Worm (Caenorhabditis elegans) whole organism, early embryonic: ENCODE results near the gene srw-12.

Source experiments
- ama-1 ChIP-seq: fragments of 150-350 bp; optimal IDR thresholded peaks from 2 replicates; lab custom pipeline; 2014
- ceh-13 ChIP-seq: fragments of 200-800 bp; sonication (Bioruptor generic); optimal IDR thresholded peaks from 2 replicates; lab custom pipeline; 2018; ENCODE audit warnings: mild to moderate bottlenecking, missing genetic modification characterization, missing compliant biosample characterization
- flt-1 ChIP-seq: fragments of 200-800 bp; sonication (Bioruptor generic); IDR thresholded peaks from 2 replicates; pipeline ENCODE4 v1.3.6; 2022; ENCODE audit warnings: missing genetic modification characterization, missing compliant biosample characterization
- scrt-1 ChIP-seq: fragments of 200-800 bp; sonication (Bioruptor generic); IDR thresholded peaks from 2 replicates; pipeline ENCODE4 v1.3.6; 2022; ENCODE audit warnings: missing genetic modification characterization, missing compliant biosample characterization
- tbx-37 ChIP-seq: fragments of 200-800 bp; sonication (Bioruptor generic); conservative IDR thresholded peaks from 2 replicates; pipeline ENCODE4 v1.3.6; 2022; ENCODE audit warnings: missing genetic modification reagents, missing genetic modification characterization, missing compliant biosample characterization

ce11 chrV:15268302-15268701 is 29.9 kb upstream of the srw-12 start, which contains the start of gene srw-22:
- TF ChIP-seq flt-1 (GFP tag; lab: Robert Waterston, UW) (no peak), scrt-1 (no peak), tbx-37 (GFP tag; lab: Robert Waterston, UW) (no peak), ceh-13 (GFP tag; lab: Kevin White, UChicago) (no peak), ama-1 (no peak)
